Worm (Caenorhabditis elegans) whole organism, mixed stage, embryonic: Measurements from ENCODE around the gene haly-1.

Experiments used
- ham-2 ChIP-seq: fragments of 200-800 bp; sonication (Bioruptor generic); optimal IDR thresholded peaks from 2 replicates; lab custom pipeline; 2018; ENCODE audit warnings: mild to moderate bottlenecking, missing genetic modification characterization, missing compliant biosample characterization
- lin-13 ChIP-seq: fragments of 150-350 bp; optimal IDR thresholded peaks from 2 replicates; lab custom pipeline; 2014; ENCODE audit warnings: missing biosample characterization, missing genetic modification characterization
- mab-5 ChIP-seq: fragments of 150-350 bp; optimal IDR thresholded peaks from 2 replicates; lab custom pipeline; 2014; ENCODE audit warnings: missing biosample characterization, missing genetic modification characterization
- mep-1 ChIP-seq: fragments of 150-350 bp; optimal IDR thresholded peaks from 2 replicates; lab custom pipeline; 2017; ENCODE audit warnings: missing biosample characterization, missing genetic modification reagents, missing genetic modification characterization, inconsistent platforms
- snpc-4 ChIP-seq: fragments of 150-350 bp; optimal IDR thresholded peaks from 2 replicates; lab custom pipeline; 2014; ENCODE audit warnings: missing biosample characterization, missing genetic modification characterization
- ztf-11 ChIP-seq: fragments of 150-350 bp; optimal IDR thresholded peaks from 2 replicates; lab custom pipeline; 2014; ENCODE audit warnings: missing biosample characterization, missing genetic modification characterization

DNA sequence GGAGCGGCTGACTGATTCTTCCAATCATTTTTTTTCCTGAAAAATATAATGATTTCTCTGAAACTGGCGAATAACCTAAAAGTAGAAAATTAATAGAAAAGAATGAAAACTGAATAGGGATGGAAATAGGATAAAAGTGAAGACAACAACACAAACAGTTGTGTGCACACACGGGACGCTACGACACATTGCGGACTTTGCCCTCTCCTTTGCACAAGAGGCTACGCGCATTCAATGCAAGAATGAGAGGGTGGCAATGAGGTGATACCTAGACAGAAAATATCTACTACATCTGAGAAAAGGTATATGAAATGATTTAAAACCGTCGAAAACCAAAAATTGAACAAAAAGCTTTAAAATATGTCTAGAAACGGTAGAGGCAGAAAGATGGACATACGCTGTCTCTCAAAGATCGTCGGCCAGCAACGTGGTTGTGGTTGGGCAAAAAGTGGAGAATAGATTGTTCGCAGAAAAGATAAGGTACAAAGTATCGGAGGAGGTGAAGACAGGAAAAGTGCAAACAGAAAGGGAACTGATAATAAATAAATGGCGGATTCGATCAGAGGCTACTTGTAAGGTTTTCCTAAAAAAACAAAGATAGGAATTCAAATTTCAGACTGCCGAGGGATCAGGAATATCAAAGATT is 3.8 kb upstream of the haly-1 start, which contains the start of gene suca-1:
- TF ChIP-seq snpc-4 (tag; lab: Kevin White, UChicago), result no peak
- TF ChIP-seq mep-1 (tag; lab: Kevin White, UChicago), result peak; percentile 57
- TF ChIP-seq mab-5 (tag; lab: Kevin White, UChicago), result no peak
- TF ChIP-seq ztf-11, result no peak
- TF ChIP-seq lin-13 (tag; lab: Kevin White, UChicago), result peak; percentile 49
- TF ChIP-seq ham-2, result no peak
